Fruit fly (Drosophila melanogaster) whole organism, embryonic: ENCODE results near the gene CG34126.

Experiments
- Abd-B ChIP-seq: fragments of 200-800 bp; sonication (Bioruptor generic); optimal IDR thresholded peaks from 2 replicates; lab custom pipeline; 2018; ENCODE audit warnings: missing biosample characterization, mild to moderate bottlenecking, missing genetic modification characterization, moderate library complexity
- CG10979 ChIP-seq: fragments of 200-800 bp; sonication (Bioruptor generic); optimal IDR thresholded peaks from 2 replicates; lab custom pipeline; 2018; ENCODE audit warnings: missing biosample characterization, mild to moderate bottlenecking, missing genetic modification characterization, moderate library complexity
- CG12219 ChIP-seq: fragments of 200-800 bp; sonication (Bioruptor generic); optimal IDR thresholded peaks from 3 replicates; lab custom pipeline; 2018; ENCODE audit warnings: missing biosample characterization, mild to moderate bottlenecking, missing genetic modification characterization
- CG12299 ChIP-seq: fragments of 200-800 bp; sonication (Bioruptor generic); optimal IDR thresholded peaks from 2 replicates; lab custom pipeline; 2018; ENCODE audit warnings: missing biosample characterization, mild to moderate bottlenecking, missing genetic modification characterization
- CG13287 ChIP-seq: fragments of 200-800 bp; sonication (Bioruptor generic); IDR thresholded peaks from 2 replicates; pipeline ENCODE4 v1.3.6; 2022; ENCODE audit warnings: missing biosample characterization, missing genetic modification characterization; ENCODE audit not compliant: partially characterized antibody
- CG13775 ChIP-seq: fragments of 200-800 bp; sonication (Bioruptor generic); optimal IDR thresholded peaks from 3 replicates; lab custom pipeline; 2017; ENCODE audit warnings: missing biosample characterization, mild to moderate bottlenecking, missing genetic modification characterization
- CG18764 ChIP-seq: fragments of 200-800 bp; sonication (Bioruptor generic); optimal IDR thresholded peaks from 3 replicates; lab custom pipeline; 2016; ENCODE audit warnings: missing biosample characterization, missing genetic modification characterization
- CG2120 ChIP-seq: fragments of 200-800 bp; sonication (Bioruptor generic); optimal IDR thresholded peaks from 3 replicates; lab custom pipeline; 2016; ENCODE audit warnings: missing biosample characterization, missing genetic modification characterization
- CG2678 ChIP-seq: fragments of 200-800 bp; sonication (Bioruptor generic); optimal IDR thresholded peaks from 3 replicates; lab custom pipeline; 2019; ENCODE audit warnings: missing biosample characterization, mild to moderate bottlenecking, missing genetic modification characterization, moderate library complexity
- CG2712 ChIP-seq: fragments of 200-800 bp; optimal IDR thresholded peaks from 3 replicates; lab custom pipeline; 2019; ENCODE audit warnings: missing biosample characterization, mild to moderate bottlenecking, missing genetic modification characterization, moderate library complexity
- CG2875 ChIP-seq: fragments of 200-800 bp; sonication (Bioruptor generic); optimal IDR thresholded peaks from 2 replicates; lab custom pipeline; 2017; ENCODE audit warnings: missing biosample characterization, mild to moderate bottlenecking, missing genetic modification characterization, missing genetic modification reagents
- CG3281 ChIP-seq: fragments of 200-800 bp; sonication (Bioruptor generic); optimal IDR thresholded peaks from 3 replicates; lab custom pipeline; 2017; ENCODE audit warnings: missing biosample characterization, mild to moderate bottlenecking, missing genetic modification characterization
- CG34422 ChIP-seq: fragments of 200-800 bp; sonication (Bioruptor generic); IDR thresholded peaks from 3 replicates; pipeline ENCODE4 v1.3.6; 2022; ENCODE audit warnings: missing biosample characterization, missing genetic modification characterization
- CG3847 ChIP-seq: fragments of 200-800 bp; sonication (Bioruptor generic); IDR thresholded peaks from 2 replicates; pipeline ENCODE4 v1.3.6; 2022; ENCODE audit warnings: missing biosample characterization, missing genetic modification characterization
- CG3995 ChIP-seq: fragments of 200-800 bp; sonication (Bioruptor generic); optimal IDR thresholded peaks from 3 replicates; lab custom pipeline; 2016; ENCODE audit warnings: missing biosample characterization, missing genetic modification characterization
- CG4820 ChIP-seq: fragments of 200-800 bp; sonication (Bioruptor generic); optimal IDR thresholded peaks from 3 replicates; lab custom pipeline; 2016; ENCODE audit warnings: missing biosample characterization, missing genetic modification characterization
- CG6791 ChIP-seq: fragments of 200-800 bp; sonication (Bioruptor generic); IDR thresholded peaks from 3 replicates; pipeline ENCODE4 v1.3.6; 2022; ENCODE audit warnings: missing biosample characterization, missing genetic modification characterization; ENCODE audit not compliant: partially characterized antibody
- CG7372 ChIP-seq: fragments of 200-800 bp; sonication (Bioruptor generic); IDR thresholded peaks from 2 replicates; pipeline ENCODE4 v1.3.6; 2022; ENCODE audit warnings: missing biosample characterization, missing genetic modification characterization
- ERR ChIP-seq: fragments of 200-800 bp; sonication (Bioruptor generic); optimal IDR thresholded peaks from 2 replicates; lab custom pipeline; 2016; ENCODE audit warnings: missing biosample characterization, missing genetic modification characterization
- Eip74EF ChIP-seq, 2 experiments: fragments of 200-800 bp in 1 of 2; fragments of >200 bp in 1 of 2; sonication (Bioruptor generic) in 1 of 2; optimal IDR thresholded peaks; 2 replicates each; lab custom pipeline; 2017 to 2019; ENCODE audit warnings: missing biosample characterization in 2 of 2, missing genetic modification characterization in 2 of 2, mild to moderate bottlenecking in 1 of 2, moderate library complexity in 1 of 2
- Hr78 ChIP-seq, 2 experiments: fragments of 200-800 bp in 1 of 2; fragments of >200 bp in 1 of 2; sonication (Bioruptor generic) in 1 of 2; optimal IDR thresholded peaks; 2 replicates each; lab custom pipeline; 2017 to 2019; ENCODE audit warnings: missing biosample characterization in 2 of 2, missing genetic modification characterization in 2 of 2, mild to moderate bottlenecking in 1 of 2, moderate library complexity in 1 of 2
- Meics ChIP-seq: fragments of 200-800 bp; sonication (Bioruptor generic); optimal IDR thresholded peaks from 2 replicates; lab custom pipeline; 2017; ENCODE audit warnings: missing biosample characterization, mild to moderate bottlenecking, missing genetic modification characterization
- Six4 ChIP-seq: fragments of 200-800 bp; sonication (Bioruptor generic); optimal IDR thresholded peaks from 2 replicates; lab custom pipeline; 2016; ENCODE audit warnings: missing biosample characterization, missing genetic modification characterization
- ac ChIP-seq: fragments of 200-800 bp; sonication (Bioruptor generic); optimal IDR thresholded peaks from 3 replicates; lab custom pipeline; 2017; ENCODE audit warnings: missing biosample characterization, mild to moderate bottlenecking, missing genetic modification characterization
- chinmo ChIP-seq: fragments of 200-800 bp; sonication (Bioruptor generic); IDR thresholded peaks from 4 replicates; pipeline ENCODE4 v1.3.6; 2022; ENCODE audit warnings: missing biosample characterization, missing genetic modification characterization; ENCODE audit not compliant: partially characterized antibody
- crp ChIP-seq, 2 experiments: fragments of 200-800 bp; sonication (Bioruptor generic); optimal IDR thresholded peaks; 2 replicates in 1 of 2; 3 replicates in 1 of 2; lab custom pipeline; 2017; ENCODE audit warnings: missing biosample characterization in 2 of 2, missing genetic modification characterization in 2 of 2, mild to moderate bottlenecking in 1 of 2, moderate library complexity in 1 of 2
- fd102C ChIP-seq: fragments of 200-800 bp; sonication (Bioruptor generic); optimal IDR thresholded peaks from 2 replicates; lab custom pipeline; 2018; ENCODE audit warnings: missing biosample characterization, mild to moderate bottlenecking, missing genetic modification characterization, moderate library complexity
- hbn ChIP-seq: fragments of 200-800 bp; sonication (Bioruptor generic); IDR thresholded peaks from 2 replicates; pipeline ENCODE4 v1.3.6; 2022; ENCODE audit warnings: missing biosample characterization, missing genetic modification characterization; ENCODE audit not compliant: partially characterized antibody
- jing ChIP-seq: fragments of 200-800 bp; sonication (Bioruptor generic); optimal IDR thresholded peaks from 2 replicates; lab custom pipeline; 2018; ENCODE audit warnings: missing biosample characterization, mild to moderate bottlenecking, missing genetic modification characterization
- lbe ChIP-seq: fragments of 200-800 bp; sonication (Bioruptor generic); optimal IDR thresholded peaks from 2 replicates; lab custom pipeline; 2016; ENCODE audit warnings: missing biosample characterization, mild to moderate bottlenecking, missing genetic modification characterization
- sens ChIP-seq: fragments of 200-800 bp; sonication (Bioruptor generic); peaks from one replicate; lab custom pipeline; 2016; ENCODE audit warnings: missing biosample characterization, missing genetic modification characterization
- sr ChIP-seq: fragments of 200-800 bp; sonication (Bioruptor generic); IDR thresholded peaks from 3 replicates; pipeline ENCODE4 v1.3.6; 2022; ENCODE audit warnings: missing biosample characterization, missing genetic modification characterization
- ssp ChIP-seq: fragments of 200-800 bp; sonication (Bioruptor generic); IDR thresholded peaks from 2 replicates; pipeline ENCODE4 v1.3.6; 2022; ENCODE audit warnings: missing biosample characterization, missing genetic modification characterization
- yki ChIP-seq: fragments of >200 bp; optimal IDR thresholded peaks from 3 replicates; lab custom pipeline; 2018
- z ChIP-seq: fragments of 200-800 bp; sonication (Bioruptor generic); IDR thresholded peaks from 3 replicates; pipeline ENCODE4 v1.3.6; 2022; ENCODE audit warnings: missing biosample characterization, missing genetic modification characterization

CG34126 gene

dm6 chr2L:5004677-5005463 is 23.5 kb downstream of the CG34126 start (continued):
- TF ChIP-seq Meics (GFP tag; lab: Kevin White, UChicago) (peak; percentile 97), CG13287 (no peak), CG3995 (peak; percentile 50), CG12299 (tag; lab: Kevin White, UChicago) (peak; percentile 95), CG13775 (GFP tag; lab: Kevin White, UChicago) (peak; percentile 88), CG2678 (tag; lab: Kevin White, UChicago) (peak; percentile 97), ac (GFP tag; lab: Kevin White, UChicago) (peak; percentile 27), ssp (GFP tag; lab: Robert Waterston, UW) (peak; percentile 89), ERR (peak; percentile 95), yki (no peak), CG12219 (GFP tag; lab: Kevin White, UChicago) (peak; percentile 91), Abd-B (GFP tag; lab: Kevin White, UChicago) (peak; percentile 91), CG2120 (GFP tag; lab: Kevin White, UChicago) (peak; percentile 99), CG3847 (GFP tag; lab: Robert Waterston, UW) (peak; percentile 96), CG18764 (GFP tag; lab: Kevin White, UChicago) (peak; percentile 84), crp (GFP tag; optimal IDR thresholded peaks at IDR 0.05; lab: Kevin White, UChicago) (peak in 1 of 2 experiments; percentile 48)
- TF ChIP-seq, all 482 proteins: peak for 424

- no peak for TF ChIP-seq Eip74EF (GFP tag; optimal IDR thresholded peaks at IDR 0.05; lab: Kevin White, UChicago)
- no peak for TF ChIP-seq CG10979 (tag; lab: Kevin White, UChicago)
- TF ChIP-seq hbn, result no peak
- TF ChIP-seq Six4 (GFP tag; lab: Kevin White, UChicago), result no peak
- TF ChIP-seq fd102C (GFP tag; lab: Kevin White, UChicago), result no peak
- 0 out of 3 replicates have a peak, but pooled peaks have one; percentile 26 for TF ChIP-seq CG6791 (GFP tag; lab: Robert Waterston, UW)
- TF ChIP-seq CG7372 (GFP tag; lab: Robert Waterston, UW), result no peak
- no peak for TF ChIP-seq CG34422 (GFP tag; lab: Robert Waterston, UW)
- 0 out of 3 replicates have a peak, but pooled peaks have one; percentile 24 for TF ChIP-seq z (GFP tag; lab: Robert Waterston, UW)
- TF ChIP-seq CG4820 (GFP tag; lab: Kevin White, UChicago), result no peak
- peak in 1 of 2 experiments; percentile 89 for TF ChIP-seq Hr78 (GFP tag; optimal IDR thresholded peaks at IDR 0.05; lab: Kevin White, UChicago)
- TF ChIP-seq chinmo (GFP tag; lab: Robert Waterston, UW), result 0 out of 4 replicates have a peak, but pooled peaks have one; percentile 52
- TF ChIP-seq CG2875 (GFP tag; lab: Kevin White, UChicago), result no peak
- TF ChIP-seq, all 482 proteins: peak for 4
Measured at dm6 chr2L:5005464-5005764, 24.0 kb downstream of the CG34126 start.

- TF ChIP-seq lbe, result no peak
- no peak for TF ChIP-seq CG2712 (tag; lab: Kevin White, UChicago)
- no peak for TF ChIP-seq jing
- peak; percentile 24; the same call in 1 of the 3 replicates for TF ChIP-seq sr (GFP tag; lab: Robert Waterston, UW)
- no peak for TF ChIP-seq CG3281
- TF ChIP-seq sens (GFP tag; lab: Kevin White, UChicago), result peak; percentile 55
Measured at dm6 chr2L:5006323-5006722, 24.9 kb downstream of the CG34126 start.
